Fruit fly (Drosophila melanogaster) whole organism, embryonic: ENCODE measurements around the gene CG11178.

Experiments used
- Atf6 ChIP-seq: fragments of 200-800 bp; sonication (Bioruptor generic); IDR thresholded peaks from 2 replicates; pipeline ENCODE4 v1.3.6; 2022; ENCODE audit warnings: missing biosample characterization, missing genetic modification characterization
- Bdp1 ChIP-seq: fragments of 200-800 bp; sonication (Bioruptor generic); optimal IDR thresholded peaks from 3 replicates; lab custom pipeline; 2016; ENCODE audit warnings: missing biosample characterization, missing genetic modification characterization
- C15 ChIP-seq: fragments of 200-800 bp; sonication (Bioruptor generic); IDR thresholded peaks from 3 replicates; pipeline ENCODE4 v1.3.6; 2022; ENCODE audit warnings: missing biosample characterization, missing genetic modification characterization
- CG10209 ChIP-seq: fragments of 200-800 bp; sonication (Bioruptor generic); optimal IDR thresholded peaks from 3 replicates; lab custom pipeline; 2017; ENCODE audit warnings: missing biosample characterization, mild to moderate bottlenecking, missing genetic modification characterization, missing genetic modification reagents
- CG13123 ChIP-seq: fragments of 200-800 bp; sonication (Bioruptor generic); optimal IDR thresholded peaks from 2 replicates; lab custom pipeline; 2016; ENCODE audit warnings: missing biosample characterization, missing genetic modification characterization
- CG14014 ChIP-seq: fragments of 200-800 bp; sonication (Bioruptor generic); IDR thresholded peaks from 2 replicates; pipeline ENCODE4 v1.3.6; 2022; ENCODE audit warnings: missing biosample characterization, missing genetic modification characterization
- CG14050 ChIP-seq: fragments of 200-800 bp; sonication (Bioruptor generic); IDR thresholded peaks from 3 replicates; pipeline ENCODE4 v1.3.6; 2022; ENCODE audit warnings: missing biosample characterization, missing genetic modification characterization
- CG14710 ChIP-seq: fragments of 200-800 bp; sonication (Bioruptor generic); optimal IDR thresholded peaks from 3 replicates; lab custom pipeline; 2019; ENCODE audit warnings: missing biosample characterization, mild to moderate bottlenecking, missing genetic modification characterization, moderate library complexity
- CG17385 ChIP-seq: fragments of 200-800 bp; sonication (Bioruptor generic); optimal IDR thresholded peaks from 3 replicates; lab custom pipeline; 2018; ENCODE audit warnings: missing biosample characterization, mild to moderate bottlenecking, missing genetic modification characterization
- CG3065 ChIP-seq: fragments of 200-800 bp; sonication (Bioruptor generic); optimal IDR thresholded peaks from 2 replicates; lab custom pipeline; 2016; ENCODE audit warnings: missing biosample characterization, missing genetic modification characterization
- CG32767 ChIP-seq: fragments of 200-800 bp; sonication (Bioruptor generic); IDR thresholded peaks from 2 replicates; pipeline ENCODE4 v1.3.6; 2022; ENCODE audit warnings: missing biosample characterization, missing genetic modification characterization
- CG32772 ChIP-seq: fragments of 200-800 bp; sonication (Bioruptor generic); IDR thresholded peaks from 2 replicates; pipeline ENCODE4 v1.3.6; 2022; ENCODE audit warnings: missing biosample characterization, missing genetic modification characterization
- CG34376 ChIP-seq: fragments of 200-800 bp; sonication (Bioruptor generic); optimal IDR thresholded peaks from 2 replicates; lab custom pipeline; 2018; ENCODE audit warnings: missing biosample characterization, mild to moderate bottlenecking, missing genetic modification characterization
- CG34422 ChIP-seq: fragments of 200-800 bp; sonication (Bioruptor generic); IDR thresholded peaks from 3 replicates; pipeline ENCODE4 v1.3.6; 2022; ENCODE audit warnings: missing biosample characterization, missing genetic modification characterization
- CG4617 ChIP-seq: fragments of 200-800 bp; sonication (Bioruptor generic); optimal IDR thresholded peaks from 3 replicates; lab custom pipeline; 2016; ENCODE audit warnings: missing biosample characterization, missing genetic modification characterization, borderline replicate concordance
- CG4707 ChIP-seq: fragments of 200-800 bp; sonication (Bioruptor generic); optimal IDR thresholded peaks from 2 replicates; lab custom pipeline; 2018; ENCODE audit warnings: missing biosample characterization, mild to moderate bottlenecking, missing genetic modification characterization, moderate library complexity
- CG6254 ChIP-seq: fragments of 200-800 bp; sonication (Bioruptor generic); optimal IDR thresholded peaks from 3 replicates; lab custom pipeline; 2017; ENCODE audit warnings: mild to moderate bottlenecking, missing biosample characterization, missing genetic modification reagents, missing genetic modification characterization
- CG7271 ChIP-seq: fragments of 200-800 bp; sonication (Bioruptor generic); optimal IDR thresholded peaks from 2 replicates; lab custom pipeline; 2018; ENCODE audit warnings: missing biosample characterization, mild to moderate bottlenecking, missing genetic modification characterization, moderate library complexity
- CG7357 ChIP-seq: fragments of 200-800 bp; sonication (Bioruptor generic); IDR thresholded peaks from 3 replicates; pipeline ENCODE4 v1.3.6; 2022; ENCODE audit warnings: missing biosample characterization, missing genetic modification characterization
- Dip2 ChIP-seq: fragments of 200-800 bp; sonication (Bioruptor generic); IDR thresholded peaks from 2 replicates; pipeline ENCODE4 v1.3.6; 2022; ENCODE audit warnings: missing biosample characterization, missing genetic modification characterization
- Doc3 ChIP-seq: fragments of 200-800 bp; sonication (Bioruptor generic); IDR thresholded peaks from 3 replicates; pipeline ENCODE4 v1.3.6; 2022; ENCODE audit warnings: missing biosample characterization, missing genetic modification characterization; ENCODE audit not compliant: partially characterized antibody
- Dref ChIP-seq: fragments of 200-800 bp; sonication (Bioruptor generic); IDR thresholded peaks from 2 replicates; pipeline ENCODE4 v1.3.6; 2022; ENCODE audit warnings: missing biosample characterization, missing genetic modification characterization
- Drgx ChIP-seq: fragments of 200-800 bp; sonication (Bioruptor generic); IDR thresholded peaks from 2 replicates; pipeline ENCODE4 v1.3.6; 2022; ENCODE audit warnings: missing biosample characterization, missing genetic modification characterization
- Fer2 ChIP-seq: fragments of 200-800 bp; sonication (Bioruptor generic); optimal IDR thresholded peaks from 2 replicates; lab custom pipeline; 2018; ENCODE audit warnings: missing biosample characterization, mild to moderate bottlenecking, missing genetic modification characterization, moderate library complexity
- Hey ChIP-seq: fragments of 200-800 bp; sonication (Bioruptor generic); optimal IDR thresholded peaks from 3 replicates; lab custom pipeline; 2018; ENCODE audit warnings: missing biosample characterization, mild to moderate bottlenecking, missing genetic modification characterization
- MBD-R2 ChIP-seq: fragments of 200-800 bp; sonication (Bioruptor generic); IDR thresholded peaks from 2 replicates; pipeline ENCODE4 v1.3.6; 2022; ENCODE audit warnings: missing biosample characterization, missing genetic modification characterization
- MESR4 ChIP-seq: fragments of 200-800 bp; sonication (Bioruptor generic); optimal IDR thresholded peaks from 2 replicates; lab custom pipeline; 2018; ENCODE audit warnings: missing biosample characterization, mild to moderate bottlenecking, missing genetic modification characterization, moderate library complexity
- MTF-1 ChIP-seq: fragments of 200-800 bp; sonication (Bioruptor generic); optimal IDR thresholded peaks from 2 replicates; lab custom pipeline; 2018; ENCODE audit warnings: missing biosample characterization, mild to moderate bottlenecking, missing genetic modification characterization, borderline replicate concordance
- NC2α ChIP-seq: fragments of 200-800 bp; sonication (Bioruptor generic); optimal IDR thresholded peaks from 2 replicates; lab custom pipeline; 2016; ENCODE audit warnings: missing biosample characterization, missing genetic modification characterization
- Nf-YC ChIP-seq: fragments of 200-800 bp; optimal IDR thresholded peaks from 3 replicates; lab custom pipeline; 2019; ENCODE audit warnings: missing biosample characterization, mild to moderate bottlenecking, missing genetic modification characterization, moderate library complexity
- Sox100B ChIP-seq: fragments of 200-800 bp; sonication (Bioruptor generic); optimal IDR thresholded peaks from 3 replicates; lab custom pipeline; 2018; ENCODE audit warnings: missing biosample characterization, mild to moderate bottlenecking, missing genetic modification characterization
- aop ChIP-seq: fragments of 200-800 bp; sonication (Bioruptor generic); IDR thresholded peaks from 2 replicates; pipeline ENCODE4 v1.3.6; 2022; ENCODE audit warnings: missing biosample characterization, missing genetic modification characterization
- bbx ChIP-seq: fragments of 200-800 bp; sonication (Bioruptor generic); IDR thresholded peaks from 2 replicates; pipeline ENCODE4 v1.3.6; 2022; ENCODE audit warnings: missing biosample characterization, missing genetic modification characterization; ENCODE audit not compliant: partially characterized antibody
- bowl ChIP-seq: fragments of 200-800 bp; sonication (Bioruptor generic); IDR thresholded peaks from 2 replicates; pipeline ENCODE4 v1.3.6; 2022; ENCODE audit warnings: missing biosample characterization, missing genetic modification characterization
- cg ChIP-seq: fragments of 200-800 bp; sonication (Bioruptor generic); optimal IDR thresholded peaks from 3 replicates; lab custom pipeline; 2019; ENCODE audit warnings: missing biosample characterization, mild to moderate bottlenecking, missing genetic modification characterization, moderate library complexity
- crc ChIP-seq: fragments of 200-800 bp; sonication (Bioruptor generic); optimal IDR thresholded peaks from 2 replicates; lab custom pipeline; 2016; ENCODE audit warnings: missing biosample characterization, missing genetic modification characterization
- gcm2 ChIP-seq: fragments of 200-800 bp; sonication (Bioruptor generic); optimal IDR thresholded peaks from 2 replicates; lab custom pipeline; 2016; ENCODE audit warnings: missing biosample characterization, missing genetic modification characterization
- grau ChIP-seq: fragments of 200-800 bp; optimal IDR thresholded peaks from 3 replicates; lab custom pipeline; 2019; ENCODE audit warnings: missing biosample characterization, mild to moderate bottlenecking, missing genetic modification characterization, moderate library complexity
- hbn ChIP-seq: fragments of 200-800 bp; sonication (Bioruptor generic); IDR thresholded peaks from 2 replicates; pipeline ENCODE4 v1.3.6; 2022; ENCODE audit warnings: missing biosample characterization, missing genetic modification characterization; ENCODE audit not compliant: partially characterized antibody
- kah ChIP-seq: fragments of 200-800 bp; sonication (Bioruptor generic); optimal IDR thresholded peaks from 2 replicates; lab custom pipeline; 2018; ENCODE audit warnings: missing biosample characterization, mild to moderate bottlenecking, missing genetic modification characterization
- kay ChIP-seq: fragments of 200-800 bp; sonication (Bioruptor generic); optimal IDR thresholded peaks from 2 replicates; lab custom pipeline; 2016; ENCODE audit warnings: missing biosample characterization, missing genetic modification characterization
- nom ChIP-seq: fragments of 200-800 bp; sonication (Bioruptor generic); optimal IDR thresholded peaks from 2 replicates; lab custom pipeline; 2017; ENCODE audit warnings: missing biosample characterization, missing genetic modification characterization, mild to moderate bottlenecking, moderate library complexity, missing genetic modification reagents
- pfk ChIP-seq: fragments of 200-800 bp; sonication (Bioruptor generic); optimal IDR thresholded peaks from 2 replicates; lab custom pipeline; 2018; ENCODE audit warnings: missing biosample characterization, mild to moderate bottlenecking, missing genetic modification characterization, moderate library complexity
- rib ChIP-seq: fragments of 200-800 bp; sonication (Bioruptor generic); IDR thresholded peaks from 2 replicates; pipeline ENCODE4 v1.3.6; 2022; ENCODE audit warnings: missing biosample characterization, missing genetic modification characterization
- slou ChIP-seq: fragments of 200-800 bp; sonication (Bioruptor generic); optimal IDR thresholded peaks from 3 replicates; lab custom pipeline; 2016; ENCODE audit warnings: missing biosample characterization, missing genetic modification characterization
- sna ChIP-seq: fragments of 200-800 bp; sonication (Bioruptor generic); IDR thresholded peaks from 2 replicates; pipeline ENCODE4 v1.3.6; 2022; ENCODE audit warnings: missing biosample characterization, missing genetic modification characterization; ENCODE audit not compliant: partially characterized antibody
- sqz ChIP-seq: fragments of 200-800 bp; sonication (Bioruptor generic); optimal IDR thresholded peaks from 3 replicates; lab custom pipeline; 2018; ENCODE audit warnings: missing biosample characterization, mild to moderate bottlenecking, missing genetic modification characterization
- sug ChIP-seq: fragments of 200-800 bp; optimal IDR thresholded peaks from 2 replicates; lab custom pipeline; 2019; ENCODE audit warnings: missing biosample characterization, mild to moderate bottlenecking, missing genetic modification characterization, moderate library complexity
- z ChIP-seq: fragments of 200-800 bp; sonication (Bioruptor generic); IDR thresholded peaks from 3 replicates; pipeline ENCODE4 v1.3.6; 2022; ENCODE audit warnings: missing biosample characterization, missing genetic modification characterization

Gene CG11178

DNA sequence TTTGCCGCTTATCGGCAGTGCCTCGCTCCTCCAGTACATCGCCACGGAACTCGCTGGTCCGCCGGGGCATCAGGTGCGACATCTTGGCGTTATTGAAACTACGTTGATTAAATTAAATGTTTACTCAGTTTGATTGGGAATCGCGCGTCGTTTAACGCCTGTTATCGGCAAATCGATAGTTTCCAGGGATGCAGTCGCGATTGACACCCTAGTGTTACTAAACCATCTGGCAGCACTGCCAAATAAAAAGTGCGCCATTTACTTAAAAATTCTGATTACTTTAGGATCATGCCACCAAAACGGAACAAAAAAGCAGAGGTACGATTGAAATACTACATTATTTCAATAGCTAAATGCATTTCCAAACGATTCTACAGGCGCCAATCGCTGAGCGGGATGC is 6.4 kb downstream of the CG11178 start, which contains the start of the genes Ndc80 and BthD (continued):
- TF ChIP-seq Dref (GFP tag; lab: Robert Waterston, UW), result peak; percentile 93
- no peak for TF ChIP-seq Fer2
- 0 out of 3 replicates have a peak, but pooled peaks have one; percentile 20 for TF ChIP-seq Doc3 (GFP tag; lab: Robert Waterston, UW)
- peak; percentile 48; the same call in 1 of the 2 replicates for TF ChIP-seq hbn
- no peak for TF ChIP-seq Bdp1 (GFP tag; lab: Kevin White, UChicago)
- no peak for TF ChIP-seq CG7357 (GFP tag; lab: Robert Waterston, UW)
- TF ChIP-seq, all 482 proteins: peak for 61

DNA sequence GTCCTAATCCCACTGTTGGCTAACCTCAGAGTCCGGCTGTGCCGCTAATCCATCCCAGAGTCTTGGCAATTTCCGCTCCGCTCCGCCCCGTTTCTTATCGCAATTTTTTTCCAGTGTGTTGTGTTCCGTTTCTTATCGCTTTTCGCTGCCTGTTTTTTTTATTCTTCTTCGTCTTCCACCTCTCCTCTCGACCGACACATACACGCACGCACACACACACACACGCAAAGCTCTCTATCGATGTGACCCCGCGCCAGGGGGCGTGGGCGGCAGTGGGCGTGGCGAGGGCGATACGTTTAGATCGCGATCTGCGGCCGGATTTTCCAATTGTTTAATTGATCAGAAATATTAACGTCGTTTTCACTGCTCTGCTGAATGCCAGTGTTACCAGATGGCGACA is 10.5 kb downstream of the CG11178 start:
- TF ChIP-seq CG7271 (tag; lab: Kevin White, UChicago) (no peak), nom (GFP tag; lab: Kevin White, UChicago) (peak; percentile 77), C15 (GFP tag; lab: Robert Waterston, UW) (no peak), rib (GFP tag; lab: Robert Waterston, UW) (0 out of 2 replicates have a peak, but pooled peaks have one; percentile 22), Atf6 (GFP tag; lab: Robert Waterston, UW) (0 out of 2 replicates have a peak, but pooled peaks have one; percentile 39), CG4617 (peak; percentile 85), Drgx (GFP tag; lab: Robert Waterston, UW) (0 out of 2 replicates have a peak, but pooled peaks have one; percentile 23), sna (GFP tag; lab: Robert Waterston, UW) (0 out of 2 replicates have a peak, but pooled peaks have one; percentile 17), slou (GFP tag; lab: Kevin White, UChicago) (no peak), CG32767 (GFP tag; lab: Robert Waterston, UW) (no peak), sug (peak; percentile 84), sqz (GFP tag; lab: Kevin White, UChicago) (peak; percentile 85), CG4707 (no peak), cg (GFP tag; lab: Kevin White, UChicago) (peak; percentile 81), z (GFP tag; lab: Robert Waterston, UW) (no peak), CG17385 (peak; percentile 90), pfk (GFP tag; lab: Kevin White, UChicago) (peak; percentile 67), MESR4 (GFP tag; lab: Kevin White, UChicago) (peak; percentile 97), CG32772 (peak; percentile 24; the same call in 1 of the 2 replicates), Sox100B (GFP tag; lab: Kevin White, UChicago) (no peak), Dip2 (no peak), Doc3 (GFP tag; lab: Robert Waterston, UW) (no peak), bowl (no peak), CG14014 (GFP tag; lab: Robert Waterston, UW) (no peak), MTF-1 (GFP tag; lab: Kevin White, UChicago) (no peak), CG34376 (GFP tag; lab: Kevin White, UChicago) (peak; percentile 7), Hey (no peak), kay (no peak), CG34422 (GFP tag; lab: Robert Waterston, UW) (peak; percentile 29; the same call in 1 of the 3 replicates), aop (GFP tag; lab: Robert Waterston, UW) (no peak), CG3065 (GFP tag; lab: Kevin White, UChicago) (peak; percentile 71), Nf-YC (tag; lab: Kevin White, UChicago) (no peak), CG14050 (no peak), CG10209 (GFP tag; lab: Kevin White, UChicago) (no peak), kah (GFP tag; lab: Kevin White, UChicago) (no peak), bbx (GFP tag; lab: Robert Waterston, UW) (peak; percentile 8; the same call in 1 of the 2 replicates), gcm2 (GFP tag; lab: Kevin White, UChicago) (no peak), CG14710 (tag; lab: Kevin White, UChicago) (no peak), CG13123 (no peak), grau (tag; lab: Kevin White, UChicago) (no peak), CG6254 (GFP tag; lab: Kevin White, UChicago) (no peak), crc (GFP tag; lab: Kevin White, UChicago) (no peak), NC2α (no peak), MBD-R2 (GFP tag; lab: Robert Waterston, UW) (peak; percentile 38; the same call in 1 of the 2 replicates)
